Worm (Caenorhabditis elegans) whole organism, L2 larva: ENCODE data around the gene ndub-2.

Experiments
- ZK546.5 ChIP-seq: sonication (generic microtip); optimal IDR thresholded peaks from 2 replicates; lab custom pipeline; 2017; ENCODE audit warnings: missing biosample characterization, missing genetic modification characterization
- aly-2 ChIP-seq: fragments of 150-350 bp; optimal IDR thresholded peaks from 2 replicates; lab custom pipeline; 2014; ENCODE audit warnings: missing biosample characterization, missing genetic modification characterization
- blmp-1 ChIP-seq: sonication (generic microtip); optimal IDR thresholded peaks from 2 replicates; lab custom pipeline; 2017; ENCODE audit warnings: missing genetic modification characterization, mild to moderate bottlenecking, missing compliant biosample characterization, antibody characterized with exemption, moderate library complexity; ENCODE audit not compliant: insufficient read depth
- fos-1 ChIP-seq: fragments of 150-350 bp; optimal IDR thresholded peaks from 2 replicates; lab custom pipeline; 2014; ENCODE audit warnings: missing biosample characterization, missing genetic modification characterization
- lin-39 ChIP-seq: fragments of 150-350 bp; optimal IDR thresholded peaks from 2 replicates; lab custom pipeline; 2014; ENCODE audit warnings: missing biosample characterization, missing genetic modification reagents, missing genetic modification characterization
- mab-5 ChIP-seq: fragments of 150-350 bp; optimal IDR thresholded peaks from 2 replicates; lab custom pipeline; 2014; ENCODE audit warnings: missing biosample characterization, missing genetic modification characterization
- nhr-237 ChIP-seq: fragments of 150-350 bp; optimal IDR thresholded peaks from 2 replicates; lab custom pipeline; 2014; ENCODE audit warnings: missing biosample characterization, missing genetic modification characterization
- nhr-25 ChIP-seq: fragments of 150-350 bp; sonication (generic microtip); optimal IDR thresholded peaks from 3 replicates; lab custom pipeline; 2014; ENCODE audit warnings: missing biosample characterization, missing genetic modification characterization
- skn-1 ChIP-seq: sonication (generic microtip); optimal IDR thresholded peaks from 2 replicates; lab custom pipeline; 2017; ENCODE audit warnings: missing biosample characterization, missing genetic modification characterization
- snpc-4 ChIP-seq: fragments of 150-350 bp; optimal IDR thresholded peaks from 2 replicates; lab custom pipeline; 2014; ENCODE audit warnings: missing biosample characterization, missing genetic modification characterization
- unc-55 ChIP-seq: fragments of 150-350 bp; sonication (generic microtip); optimal IDR thresholded peaks from 3 replicates; lab custom pipeline; 2014; ENCODE audit warnings: missing biosample characterization, missing genetic modification reagents, missing genetic modification characterization
- unc-62 ChIP-seq: fragments of 150-350 bp; optimal IDR thresholded peaks from 2 replicates; lab custom pipeline; 2014; ENCODE audit warnings: missing biosample characterization, missing genetic modification reagents, missing genetic modification characterization
- ztf-11 ChIP-seq: sonication (generic microtip); optimal IDR thresholded peaks from 2 replicates; lab custom pipeline; 2017; ENCODE audit warnings: missing biosample characterization, missing genetic modification characterization
- ztf-4 ChIP-seq: fragments of 150-350 bp; optimal IDR thresholded peaks from 2 replicates; lab custom pipeline; 2014; ENCODE audit warnings: missing biosample characterization, missing genetic modification characterization

ce11 chrII:8961450-8961849, 34.7 kb upstream of the ndub-2 start:
- TF ChIP-seq lin-39 (no peak), ztf-4 (no peak), blmp-1 (tag; lab: Kevin White, UChicago) (no peak), unc-55 (GFP tag; lab: Kevin White, UChicago) (no peak), skn-1 (tag; lab: Kevin White, UChicago) (no peak), unc-62 (GFP tag; lab: Kevin White, UChicago) (no peak), aly-2 (tag; lab: Kevin White, UChicago) (no peak), fos-1 (tag; lab: Kevin White, UChicago) (no peak), nhr-237 (no peak), nhr-25 (tag; lab: Kevin White, UChicago) (no peak), snpc-4 (no peak), ztf-11 (no peak), mab-5 (tag; lab: Kevin White, UChicago) (no peak), ZK546.5 (no peak)
